Worm (Caenorhabditis elegans) whole organism, late embryonic: ENCODE results near the gene R07C3.13.
A peak's percentile ranks its signal among the peaks of the same experiment; 100 is the strongest.

Experiments
- T23F11.4 ChIP-seq: fragments of 200-800 bp; sonication (Bioruptor generic); optimal IDR thresholded peaks from 2 replicates; lab custom pipeline; 2018; ENCODE audit warnings: mild to moderate bottlenecking, missing genetic modification characterization, missing compliant biosample characterization
- ceh-14 ChIP-seq: sonication (generic microtip); optimal IDR thresholded peaks from 2 replicates; lab custom pipeline; 2016; ENCODE audit warnings: missing genotype, missing genetic modification characterization, missing compliant biosample characterization
- ceh-18 ChIP-seq: sonication (generic microtip); optimal IDR thresholded peaks from 2 replicates; lab custom pipeline; 2016; ENCODE audit warnings: missing genetic modification characterization, missing compliant biosample characterization
- ceh-2 ChIP-seq: sonication (generic microtip); optimal IDR thresholded peaks from 2 replicates; lab custom pipeline; 2016; ENCODE audit warnings: missing genotype, missing genetic modification characterization, missing compliant biosample characterization
- ceh-22 ChIP-seq: sonication (generic microtip); optimal IDR thresholded peaks from 2 replicates; lab custom pipeline; 2017; ENCODE audit warnings: missing biosample characterization, missing genetic modification characterization
- ceh-34 ChIP-seq: sonication (generic microtip); optimal IDR thresholded peaks from 2 replicates; lab custom pipeline; 2016; ENCODE audit warnings: mild to moderate bottlenecking, missing genetic modification characterization, missing compliant biosample characterization
- ceh-48 ChIP-seq: sonication (generic microtip); optimal IDR thresholded peaks from 2 replicates; lab custom pipeline; 2016; ENCODE audit warnings: missing genetic modification characterization, inconsistent platforms, missing compliant biosample characterization
- ceh-6 ChIP-seq: fragments of 200-800 bp; sonication (Bioruptor generic); optimal IDR thresholded peaks from 2 replicates; lab custom pipeline; 2018; ENCODE audit warnings: mild to moderate bottlenecking, missing genetic modification characterization, missing compliant biosample characterization
- ceh-9 ChIP-seq: sonication (generic microtip); optimal IDR thresholded peaks from 2 replicates; lab custom pipeline; 2016; ENCODE audit warnings: mild to moderate bottlenecking, missing genetic modification characterization, inconsistent platforms, missing compliant biosample characterization
- che-1 ChIP-seq: sonication (generic microtip); optimal IDR thresholded peaks from 2 replicates; lab custom pipeline; 2016; ENCODE audit warnings: mild to moderate bottlenecking, missing genetic modification characterization, missing compliant biosample characterization
- dmd-4 ChIP-seq: sonication (generic microtip); optimal IDR thresholded peaks from 2 replicates; lab custom pipeline; 2016; ENCODE audit warnings: borderline replicate concordance, missing genetic modification characterization, missing compliant biosample characterization
- dve-1 ChIP-seq: sonication (generic microtip); optimal IDR thresholded peaks from 2 replicates; lab custom pipeline; 2017; ENCODE audit warnings: antibody characterized with exemption, mild to moderate bottlenecking, missing genetic modification characterization, missing compliant biosample characterization
- elt-2 ChIP-seq: sonication (generic microtip); optimal IDR thresholded peaks from 2 replicates; lab custom pipeline; 2016; ENCODE audit warnings: missing genetic modification reagents, missing genetic modification characterization, missing compliant biosample characterization
- fax-1 ChIP-seq: sonication (generic microtip); optimal IDR thresholded peaks from 2 replicates; lab custom pipeline; 2016; ENCODE audit warnings: missing genotype, missing genetic modification characterization, missing compliant biosample characterization
- hlh-30 ChIP-seq: sonication (generic microtip); optimal IDR thresholded peaks from 2 replicates; lab custom pipeline; 2017; ENCODE audit warnings: antibody characterized with exemption, missing genetic modification characterization, missing compliant biosample characterization; ENCODE audit not compliant: insufficient read depth
- lim-6 ChIP-seq: sonication (generic microtip); optimal IDR thresholded peaks from 2 replicates; lab custom pipeline; 2016; ENCODE audit warnings: missing genetic modification characterization, missing compliant biosample characterization
- lin-11 ChIP-seq: fragments of 200-800 bp; sonication (Bioruptor generic); optimal IDR thresholded peaks from 2 replicates; lab custom pipeline; 2018; ENCODE audit warnings: mild to moderate bottlenecking, missing genetic modification characterization, missing compliant biosample characterization
- nfya-1 ChIP-seq: sonication (generic microtip); optimal IDR thresholded peaks from 2 replicates; lab custom pipeline; 2017; ENCODE audit warnings: missing genetic modification characterization, mild to moderate bottlenecking, missing compliant biosample characterization, antibody characterized with exemption, moderate library complexity
- nhr-11 ChIP-seq: fragments of 150-350 bp; optimal IDR thresholded peaks from 2 replicates; lab custom pipeline; 2014; ENCODE audit warnings: missing biosample characterization, missing genetic modification characterization
- odd-2 ChIP-seq: sonication (generic microtip); optimal IDR thresholded peaks from 2 replicates; lab custom pipeline; 2017; ENCODE audit warnings: antibody characterized with exemption, mild to moderate bottlenecking, missing genetic modification characterization, missing compliant biosample characterization
- pha-4 ChIP-seq: fragments of 150-350 bp; optimal IDR thresholded peaks from 2 replicates; lab custom pipeline; 2018; ENCODE audit warnings: missing biosample characterization, missing genetic modification reagents, missing genetic modification characterization
- pqm-1 ChIP-seq: sonication (generic microtip); optimal IDR thresholded peaks from 2 replicates; lab custom pipeline; 2016; ENCODE audit warnings: missing genetic modification characterization, missing compliant biosample characterization
- pros-1 ChIP-seq: fragments of 150-350 bp; optimal IDR thresholded peaks from 2 replicates; lab custom pipeline; 2014; ENCODE audit warnings: missing biosample characterization, missing genetic modification reagents, missing genetic modification characterization
- sox-2 ChIP-seq: fragments of 200-800 bp; sonication (Bioruptor generic); IDR thresholded peaks from 2 replicates; pipeline ENCODE4 v1.3.6; 2022; ENCODE audit warnings: missing genetic modification reagents, missing genetic modification characterization, missing compliant biosample characterization
- sox-4 ChIP-seq: sonication (generic microtip); optimal IDR thresholded peaks from 2 replicates; lab custom pipeline; 2017; ENCODE audit warnings: mild to moderate bottlenecking, missing genetic modification characterization, inconsistent platforms, missing compliant biosample characterization
- syd-9 ChIP-seq: sonication (generic microtip); optimal IDR thresholded peaks from 2 replicates; lab custom pipeline; 2016; ENCODE audit warnings: mild to moderate bottlenecking, missing genetic modification characterization, moderate library complexity, missing compliant biosample characterization
- tbx-2 ChIP-seq: sonication (generic microtip); optimal IDR thresholded peaks from 2 replicates; lab custom pipeline; 2016; ENCODE audit warnings: missing genetic modification characterization, missing compliant biosample characterization
- ttx-3 ChIP-seq: sonication (generic microtip); optimal IDR thresholded peaks from 2 replicates; lab custom pipeline; 2016; ENCODE audit warnings: missing genetic modification reagents, missing genetic modification characterization, missing compliant biosample characterization
- unc-3 ChIP-seq, 2 experiments: fragments of 200-800 bp in 1 of 2; sonication (Bioruptor generic) in 1 of 2; sonication (generic microtip) in 1 of 2; conservative IDR thresholded peaks in 1 of 2; optimal IDR thresholded peaks in 1 of 2; 2 replicates each; pipeline versions ENCODE4 v1.3.6 to Lab custom; 2016 to 2022; ENCODE audit warnings: missing compliant biosample characterization in 2 of 2, missing genetic modification characterization in 2 of 2, missing genetic modification reagents in 1 of 2
- unc-42 ChIP-seq: sonication (generic microtip); optimal IDR thresholded peaks from 2 replicates; lab custom pipeline; 2016; ENCODE audit warnings: missing genotype, missing genetic modification characterization, missing compliant biosample characterization
- unc-55 ChIP-seq: sonication (generic microtip); optimal IDR thresholded peaks from 2 replicates; lab custom pipeline; 2017; ENCODE audit warnings: missing biosample characterization, missing genetic modification reagents, missing genetic modification characterization
- unc-86 ChIP-seq: sonication (generic microtip); optimal IDR thresholded peaks from 2 replicates; lab custom pipeline; 2016; ENCODE audit warnings: missing genetic modification characterization, missing compliant biosample characterization
- zip-5 ChIP-seq: sonication (generic microtip); optimal IDR thresholded peaks from 2 replicates; lab custom pipeline; 2016; ENCODE audit warnings: missing genetic modification characterization, missing compliant biosample characterization

The R07C3.13 gene

DNA sequence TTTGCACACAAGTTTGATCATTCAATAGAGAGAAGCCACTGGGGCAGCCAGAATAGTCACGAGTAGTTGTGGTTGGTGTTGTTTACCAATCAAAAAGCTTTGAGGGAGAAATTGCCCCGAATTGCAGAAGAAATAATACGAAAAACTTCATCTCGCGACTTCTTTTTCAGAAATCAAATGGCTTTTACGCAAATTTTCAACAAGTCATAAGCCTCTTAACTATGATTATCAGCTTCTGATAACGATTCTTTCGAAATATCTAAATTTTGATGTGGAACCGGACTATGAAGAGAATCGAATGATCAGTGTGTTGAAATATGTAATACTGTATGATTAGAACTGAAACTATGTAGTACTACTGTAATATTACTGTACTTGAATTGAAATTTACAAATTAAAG, 6.9 kb downstream of the R07C3.13 start (continued):
- TF ChIP-seq syd-9 (tag; lab: Kevin White, UChicago) = no peak

ce11 chrII:917324-917723, 9.9 kb downstream of the R07C3.13 start, which contains the start of gene fbxc-30:
Gene fbxc-30 (plus strand): TSS chrII:917624.
- no peak for TF ChIP-seq odd-2 (tag; lab: Kevin White, UChicago)
- TF ChIP-seq dve-1 (tag; lab: Kevin White, UChicago) = no peak
- no peak for TF ChIP-seq ceh-2 (tag; lab: Kevin White, UChicago)
- no peak for TF ChIP-seq fax-1 (tag; lab: Kevin White, UChicago)
- no peak for TF ChIP-seq ceh-6
- TF ChIP-seq hlh-30 (tag; lab: Kevin White, UChicago) = no peak
- no peak for TF ChIP-seq ceh-14 (tag; lab: Kevin White, UChicago)
- TF ChIP-seq unc-3 (GFP tag; conservative IDR thresholded peaks at IDR 0.05; lab: Robert Waterston, UW) = no peak
- no peak for TF ChIP-seq unc-3 (tag; optimal IDR thresholded peaks at IDR 0.05; lab: Kevin White, UChicago)

- TF ChIP-seq pha-4 (tag; lab: Kevin White, UChicago) (no peak), sox-4 (tag; lab: Kevin White, UChicago) (no peak), ceh-2 (tag; lab: Kevin White, UChicago) (no peak), nhr-11 (tag; lab: Kevin White, UChicago) (no peak), pros-1 (no peak), che-1 (tag; lab: Kevin White, UChicago) (no peak), dmd-4 (tag; lab: Kevin White, UChicago) (no peak), ceh-48 (no peak), dve-1 (tag; lab: Kevin White, UChicago) (no peak), unc-55 (GFP tag; lab: Kevin White, UChicago) (no peak)
These were observed 11.5 kb downstream of the R07C3.13 start, which contains the start of gene fbxc-29 for ce11 chrII:915780-916179. Gene fbxc-29 (plus strand): TSS chrII:916080.

DNA sequence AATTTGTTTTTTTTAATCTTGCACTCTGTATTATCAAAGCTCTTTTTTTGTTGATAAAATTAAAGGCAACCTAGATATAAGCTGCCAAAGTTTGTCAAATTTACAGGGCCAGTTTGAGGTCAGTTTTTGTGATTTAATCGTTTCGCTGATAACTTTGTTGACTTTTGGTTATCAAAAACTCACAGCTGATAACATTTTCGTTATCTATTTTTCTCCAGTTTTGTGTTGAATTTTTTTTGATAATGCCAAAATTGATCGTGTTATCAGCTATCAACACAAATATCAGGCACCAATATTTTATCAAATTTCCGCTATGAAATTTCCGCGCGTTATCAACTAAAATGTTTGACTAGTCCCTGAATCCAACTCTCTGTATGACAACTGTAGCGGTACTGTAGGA, 12.0 kb downstream of the R07C3.13 start:
- TF ChIP-seq dve-1 (tag; lab: Kevin White, UChicago) = peak; percentile 41
- TF ChIP-seq unc-42 (tag; lab: Kevin White, UChicago) = no peak
- TF ChIP-seq elt-2 = peak; percentile 100
- TF ChIP-seq pqm-1 (tag; lab: Kevin White, UChicago) = peak; percentile 70
- TF ChIP-seq unc-3 (GFP tag; conservative IDR thresholded peaks at IDR 0.05; lab: Robert Waterston, UW) = no peak
- no peak for TF ChIP-seq unc-3 (tag; optimal IDR thresholded peaks at IDR 0.05; lab: Kevin White, UChicago)

- TF ChIP-seq sox-2 (GFP tag; lab: Robert Waterston, UW) (no peak), nfya-1 (tag; lab: Kevin White, UChicago) (peak; percentile 9), T23F11.4 (GFP tag; lab: Kevin White, UChicago) (no peak), pha-4 (tag; lab: Kevin White, UChicago) (no peak)
These were observed 14.0 kb downstream of the R07C3.13 start, which contains the start of gene fbxc-33 for ce11 chrII:913222-913722. Gene fbxc-33 (plus strand): TSS chrII:913672.

DNA sequence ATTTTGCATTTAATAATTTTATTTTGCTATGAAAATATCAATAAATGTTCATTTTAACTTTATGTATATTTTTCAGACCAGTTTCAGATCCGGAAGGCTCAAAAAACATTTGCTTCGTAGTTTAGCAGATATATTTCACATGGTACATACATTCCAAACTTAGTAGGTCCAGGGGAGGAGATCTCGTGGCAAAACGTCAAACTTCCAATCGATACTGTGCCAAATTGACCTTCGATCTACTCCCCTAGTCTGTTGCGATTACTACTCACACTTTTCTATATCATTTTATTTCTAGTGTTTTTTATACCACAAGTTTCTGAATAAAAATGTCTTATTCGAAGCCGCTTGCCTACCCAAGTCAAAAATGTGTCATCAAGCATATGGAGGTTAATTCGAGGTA, 15.6 kb downstream of the R07C3.13 start, which contains the start of gene fbxc-31:
TSS of gene fbxc-31 (plus strand) at position 301 of the 400 bp plus-strand sequence.
- no peak for TF ChIP-seq ceh-6
- TF ChIP-seq ttx-3 (tag; lab: Kevin White, UChicago) = no peak
- TF ChIP-seq ceh-9 (tag; lab: Kevin White, UChicago) = no peak
- no peak for TF ChIP-seq tbx-2 (tag; lab: Kevin White, UChicago)
- TF ChIP-seq ceh-18 (tag; lab: Kevin White, UChicago) = no peak
- TF ChIP-seq zip-5 = no peak
- no peak for TF ChIP-seq lin-11 (tag; lab: Kevin White, UChicago)
- no peak for TF ChIP-seq unc-86 (tag; lab: Kevin White, UChicago)
- TF ChIP-seq odd-2 (tag; lab: Kevin White, UChicago) = no peak
- no peak for TF ChIP-seq lim-6 (tag; lab: Kevin White, UChicago)
- TF ChIP-seq ceh-34 (tag; lab: Kevin White, UChicago) = no peak
- no peak for TF ChIP-seq ceh-22 (tag; lab: Kevin White, UChicago)
- no peak for TF ChIP-seq T23F11.4 (GFP tag; lab: Kevin White, UChicago)
- TF ChIP-seq, all 69 proteins: peak for 0
